Fruit fly (Drosophila melanogaster) whole organism: ENCODE data around the gene CG7872.

ENCODE experiments used
- CG8478 ChIP-seq: fragments of >200 bp; optimal IDR thresholded peaks from 2 replicates; lab custom pipeline; 2018; ENCODE audit warnings: inconsistent platforms
- Dll ChIP-seq: fragments of >200 bp; optimal IDR thresholded peaks from 2 replicates; lab custom pipeline; 2017
- EcR ChIP-seq, 2 experiments: fragments of >200 bp; optimal IDR thresholded peaks; 2 replicates each; lab custom pipeline; 2017; ENCODE audit warnings: missing biosample characterization in 2 of 2, missing genetic modification characterization in 2 of 2, missing genetic modification reagents in 2 of 2
- pan ChIP-seq: fragments of >200 bp; optimal IDR thresholded peaks from 2 replicates; lab custom pipeline; 2017
- psq ChIP-seq: fragments of >200 bp; optimal IDR thresholded peaks from 2 replicates; lab custom pipeline; 2017
- usp ChIP-seq: fragments of >200 bp; optimal IDR thresholded peaks from 2 replicates; lab custom pipeline; 2017; ENCODE audit warnings: missing biosample characterization, missing genetic modification characterization, mixed read lengths

Gene CG7872

dm6 chrX:15568353-15568982, 9.5 kb upstream of the CG7872 start:
- TF ChIP-seq usp (GFP tag; lab: Kevin White, UChicago) (no peak), EcR (GFP tag; optimal IDR thresholded peaks at IDR 0.05; lab: Kevin White, UChicago) (no peak), psq (no peak), CG8478 (lab: Kevin White, UChicago) (no peak), pan (lab: Kevin White, UChicago) (no peak), Dll (no peak)

- TF ChIP-seq EcR (GFP tag; optimal IDR thresholded peaks at IDR 0.05; lab: Kevin White, UChicago): no peak
- TF ChIP-seq CG8478 (lab: Kevin White, UChicago): no peak
- TF ChIP-seq psq: no peak
- TF ChIP-seq pan (lab: Kevin White, UChicago): no peak
- TF ChIP-seq usp (GFP tag; lab: Kevin White, UChicago): no peak
- TF ChIP-seq Dll: no peak
These were observed 9.0 kb upstream of the CG7872 start, which contains the start of gene CG7860 for dm6 chrX:15568983-15569370. CG7860 (plus strand) TSS chrX:15568993.

- TF ChIP-seq psq (no peak), CG8478 (lab: Kevin White, UChicago) (no peak), Dll (no peak), pan (lab: Kevin White, UChicago) (no peak), usp (GFP tag; lab: Kevin White, UChicago) (no peak), EcR (GFP tag; optimal IDR thresholded peaks at IDR 0.05; lab: Kevin White, UChicago) (no peak)
These were observed 6.1 kb upstream of the CG7872 start, which contains the start of gene CG15643 for dm6 chrX:15571939-15572338. CG15643 (minus strand) TSS chrX:15572149.

- TF ChIP-seq CG8478 (lab: Kevin White, UChicago) (no peak), usp (GFP tag; lab: Kevin White, UChicago) (no peak)
These were observed 3.6 kb upstream of the CG7872 start, which contains the start of gene CG9213 for dm6 chrX:15574384-15574783. CG9213 (minus strand) TSS chrX:15574535.

- TF ChIP-seq EcR (GFP tag; optimal IDR thresholded peaks at IDR 0.05; lab: Kevin White, UChicago) (no peak), CG8478 (lab: Kevin White, UChicago) (no peak), usp (GFP tag; lab: Kevin White, UChicago) (no peak), pan (lab: Kevin White, UChicago) (no peak), psq (no peak), Dll (no peak)
These were observed 2.4 kb upstream of the CG7872 start, which contains the start of gene CG42299 for dm6 chrX:15575557-15575956. CG42299 (minus strand) TSS chrX:15575683.

dm6 chrX:15579579-15579978, 1.6 kb downstream of the CG7872 start:
- TF ChIP-seq Dll: no peak
- no peak for TF ChIP-seq EcR (GFP tag; optimal IDR thresholded peaks at IDR 0.05; lab: Kevin White, UChicago)
- no peak for TF ChIP-seq CG8478 (lab: Kevin White, UChicago)
- TF ChIP-seq usp (GFP tag; lab: Kevin White, UChicago): no peak
- TF ChIP-seq psq: no peak
- TF ChIP-seq pan (lab: Kevin White, UChicago): no peak

- TF ChIP-seq Dll (no peak), EcR (GFP tag; optimal IDR thresholded peaks at IDR 0.05; lab: Kevin White, UChicago) (no peak), usp (GFP tag; lab: Kevin White, UChicago) (no peak), pan (lab: Kevin White, UChicago) (no peak), psq (no peak), CG8478 (lab: Kevin White, UChicago) (no peak)
These were observed 4.8 kb downstream of the CG7872 start, which contains the start of the genes CG9215 and CG8097 for dm6 chrX:15582853-15583252. CG9215 (minus strand) TSS chrX:15582874. CG8097 (plus strand) TSS chrX:15583159.

dm6 chrX:15583842-15584441, 5.9 kb downstream of the CG7872 start:
- TF ChIP-seq usp (GFP tag; lab: Kevin White, UChicago) (no peak), psq (no peak), Dll (no peak), EcR (GFP tag; optimal IDR thresholded peaks at IDR 0.05; lab: Kevin White, UChicago) (no peak), CG8478 (lab: Kevin White, UChicago) (no peak), pan (lab: Kevin White, UChicago) (no peak)

- TF ChIP-seq usp (GFP tag; lab: Kevin White, UChicago): no peak
- TF ChIP-seq Dll: no peak
- TF ChIP-seq EcR (GFP tag; optimal IDR thresholded peaks at IDR 0.05; lab: Kevin White, UChicago): no peak
- TF ChIP-seq pan (lab: Kevin White, UChicago): no peak
- no peak for TF ChIP-seq psq
- no peak for TF ChIP-seq CG8478 (lab: Kevin White, UChicago)
These were observed 9.4 kb downstream of the CG7872 start, which contains the start of gene Alp11 for dm6 chrX:15587433-15587832. Alp11 (plus strand) TSS chrX:15587733.

dm6 chrX:15591721-15592491, 13.9 kb downstream of the CG7872 start:
- TF ChIP-seq usp (GFP tag; lab: Kevin White, UChicago) (no peak), pan (lab: Kevin White, UChicago) (no peak), psq (no peak), Dll (no peak), CG8478 (lab: Kevin White, UChicago) (no peak), EcR (GFP tag; optimal IDR thresholded peaks at IDR 0.05; lab: Kevin White, UChicago) (no peak)

dm6 chrX:15592822-15593476, 14.9 kb downstream of the CG7872 start:
- TF ChIP-seq pan (lab: Kevin White, UChicago) (no peak), usp (GFP tag; lab: Kevin White, UChicago) (no peak), EcR (GFP tag; optimal IDR thresholded peaks at IDR 0.05; lab: Kevin White, UChicago) (no peak), Dll (peak; percentile 31), psq (no peak)
